Fruit fly (Drosophila melanogaster): Measurements from ENCODE around the gene nAChRalpha3.

Gene nAChRalpha3

DNA sequence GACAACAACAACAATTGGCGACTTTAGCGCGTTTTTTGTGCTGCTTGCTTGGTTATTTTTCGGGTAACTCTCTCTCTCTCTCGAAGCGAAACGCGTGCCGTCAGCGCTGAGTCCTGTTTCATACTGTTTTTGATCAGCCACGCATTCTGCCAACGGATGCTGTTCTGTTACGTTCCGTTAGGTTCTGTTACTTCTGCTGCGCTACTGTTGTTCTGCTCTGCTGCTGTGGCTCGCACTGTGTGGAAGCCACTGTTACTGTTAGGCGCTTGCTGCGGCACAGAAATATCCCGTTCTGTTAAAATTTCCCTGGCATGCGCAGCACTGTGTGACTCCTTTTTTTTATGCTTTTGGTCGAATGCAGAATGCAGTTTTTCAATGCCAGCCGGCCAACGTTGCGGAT lies at the start of gene nAChRalpha3:
nAChRalpha3 (minus strand) TSS at position 101 of the 400 bp plus-strand sequence.
- TF ChIP-seq usp (GFP tag; optimal IDR thresholded peaks at IDR 0.05) (no peak), psq (optimal IDR thresholded peaks at IDR 0.05) (no peak), CG8478 (optimal IDR thresholded peaks at IDR 0.05) (no peak), Dll (optimal IDR thresholded peaks at IDR 0.05) (no peak), pan (optimal IDR thresholded peaks at IDR 0.05) (no peak), EcR (GFP tag; optimal IDR thresholded peaks at IDR 0.05) (no peak)

DNA sequence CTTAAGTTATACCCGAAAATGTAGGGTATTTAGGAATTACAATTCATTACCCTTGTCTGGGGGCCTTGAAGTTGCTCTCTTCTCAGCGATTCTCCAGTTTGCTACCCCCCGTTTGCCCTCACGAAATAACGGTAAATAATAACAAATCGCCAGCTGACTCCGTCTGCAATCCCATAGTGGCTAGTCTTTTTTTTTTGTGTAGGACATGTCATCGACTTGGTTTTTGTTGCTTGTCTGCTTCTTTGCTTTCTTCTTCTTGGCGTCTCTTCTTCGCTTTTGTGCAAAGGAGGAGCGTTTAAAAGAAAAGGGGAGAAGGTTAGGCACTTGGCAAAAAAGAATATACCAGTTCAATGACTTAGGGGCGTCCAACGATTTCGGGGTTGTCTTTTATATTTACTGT lies 49.2 kb upstream of the nAChRalpha3 start:
- TF ChIP-seq psq (optimal IDR thresholded peaks at IDR 0.05) (no peak), EcR (GFP tag; optimal IDR thresholded peaks at IDR 0.05) (peak in 1 of 2 experiments; percentile 66), Dll (optimal IDR thresholded peaks at IDR 0.05) (no peak)

DNA sequence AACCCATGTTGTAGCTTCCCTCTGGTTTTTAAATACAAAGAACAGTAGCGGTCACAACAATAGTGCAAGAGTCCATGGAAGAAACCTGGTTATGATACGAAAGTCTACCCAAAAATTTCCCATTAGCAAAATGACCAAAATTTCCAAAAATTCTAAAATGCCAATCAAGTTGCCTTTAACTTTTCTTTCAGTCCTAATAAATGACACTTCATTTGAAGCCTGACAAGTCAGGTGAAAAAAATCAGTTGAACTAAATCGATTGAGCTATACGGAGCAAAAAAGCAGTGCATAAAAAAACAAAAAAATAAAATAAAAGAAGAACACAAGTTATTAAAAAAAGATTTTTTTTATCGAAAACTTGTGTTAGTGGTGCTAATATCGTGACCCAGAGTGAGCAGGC lies 48.6 kb upstream of the nAChRalpha3 start:
- TF ChIP-seq Dll (optimal IDR thresholded peaks at IDR 0.05) = no peak

DNA sequence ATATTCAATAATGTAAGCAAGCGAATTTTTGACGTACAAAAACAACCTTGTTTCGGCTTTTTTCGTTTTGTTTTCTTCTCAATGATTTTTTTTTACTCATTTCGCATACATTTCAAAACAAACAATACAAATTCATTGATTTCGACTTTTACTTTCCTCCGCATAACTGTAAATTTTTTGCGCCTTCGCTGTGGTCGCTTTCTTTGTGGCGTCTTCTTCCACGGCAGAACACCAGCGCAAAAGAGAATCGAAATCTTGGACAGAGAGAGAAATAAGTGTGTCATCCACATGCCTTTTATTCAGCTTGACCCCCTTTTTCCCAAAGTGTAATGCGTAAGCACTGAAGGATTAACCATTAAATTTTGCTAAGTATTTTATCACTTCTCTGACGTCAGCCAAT lies 47.4 kb upstream of the nAChRalpha3 start:
- TF ChIP-seq CG8478 (optimal IDR thresholded peaks at IDR 0.05) = no peak
- TF ChIP-seq Dll (optimal IDR thresholded peaks at IDR 0.05) = no peak
- no peak for TF ChIP-seq EcR (GFP tag; optimal IDR thresholded peaks at IDR 0.05)
- TF ChIP-seq usp (GFP tag; optimal IDR thresholded peaks at IDR 0.05) = no peak
- TF ChIP-seq pan (optimal IDR thresholded peaks at IDR 0.05) = no peak
- no peak for TF ChIP-seq psq (optimal IDR thresholded peaks at IDR 0.05)

DNA sequence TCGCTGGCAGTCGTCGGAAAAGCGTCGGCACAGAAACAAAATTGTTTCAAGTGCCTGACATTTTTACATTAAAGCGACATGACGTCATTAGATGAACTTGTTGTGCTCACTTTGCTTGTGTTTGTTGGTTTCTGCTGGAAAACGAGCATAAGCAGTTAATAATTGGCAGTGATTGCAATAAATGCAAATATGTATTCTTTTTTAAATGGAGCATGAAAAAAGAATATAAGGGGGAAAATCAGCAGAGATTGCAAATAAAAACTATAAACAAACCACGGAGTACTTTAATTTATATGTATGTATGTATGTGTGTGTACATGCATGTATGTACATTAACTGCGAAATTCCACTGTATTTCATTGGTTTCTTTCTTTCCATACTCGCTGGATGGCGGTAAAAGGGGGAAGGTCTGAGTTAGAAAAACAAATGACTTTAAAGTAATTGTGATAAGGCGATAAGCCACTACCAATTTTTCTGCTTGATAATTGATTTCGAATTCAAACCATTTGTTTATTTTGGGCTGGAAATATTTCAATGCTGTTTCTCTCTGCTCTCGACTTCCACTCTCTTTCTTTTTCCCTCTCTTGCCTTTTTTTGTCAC lies 46.6 kb upstream of the nAChRalpha3 start:
- TF ChIP-seq CG8478 (optimal IDR thresholded peaks at IDR 0.05) = no peak
- TF ChIP-seq pan (optimal IDR thresholded peaks at IDR 0.05) = no peak

DNA sequence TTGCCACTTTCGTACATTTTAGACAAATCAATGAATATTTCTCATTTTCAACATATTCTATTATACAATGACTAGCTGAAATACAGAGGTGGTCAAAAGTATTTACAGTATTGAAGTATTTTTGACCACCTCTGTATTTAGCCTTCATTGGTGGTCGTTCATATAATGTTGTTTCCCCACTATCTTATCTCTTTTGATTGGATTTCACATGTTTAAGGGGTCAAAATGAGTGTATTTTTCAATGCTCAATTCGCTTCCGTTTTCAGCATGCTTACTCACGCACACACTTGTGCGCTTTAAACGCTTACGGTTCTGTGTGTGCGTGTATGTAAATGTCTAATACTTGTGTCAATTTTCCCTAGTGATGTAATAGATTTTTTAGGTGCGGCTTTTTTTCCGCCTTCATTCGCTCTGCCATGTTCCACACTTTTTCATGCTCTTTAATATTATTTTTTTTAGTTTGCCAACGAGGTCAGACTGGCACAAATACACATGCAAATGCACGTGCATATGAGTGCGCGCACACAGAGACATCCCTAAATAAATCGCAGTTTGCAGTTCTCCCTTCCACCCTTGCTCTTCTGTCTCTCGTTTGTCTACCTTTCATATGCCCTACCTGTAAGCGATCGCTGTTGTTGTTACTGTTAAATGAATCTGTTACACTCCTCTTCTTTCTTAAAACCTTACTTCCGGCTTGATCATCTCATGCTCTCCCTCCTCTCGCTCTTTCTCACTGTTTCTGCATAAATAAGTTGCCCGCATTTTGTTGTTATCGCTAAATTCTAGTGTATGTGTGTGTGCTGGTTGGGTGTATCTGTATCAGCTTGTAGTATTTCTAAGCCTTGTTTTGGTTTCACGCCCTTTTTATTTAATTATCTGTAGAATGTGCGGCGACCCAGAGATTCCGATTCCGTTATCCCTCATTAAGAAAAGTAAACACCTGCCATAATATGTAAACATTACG lies 45.5 kb upstream of the nAChRalpha3 start:
- TF ChIP-seq Dll (optimal IDR thresholded peaks at IDR 0.05) (no peak), pan (optimal IDR thresholded peaks at IDR 0.05) (no peak), usp (GFP tag; optimal IDR thresholded peaks at IDR 0.05) (no peak), CG8478 (optimal IDR thresholded peaks at IDR 0.05) (no peak), EcR (GFP tag; optimal IDR thresholded peaks at IDR 0.05) (no peak)

DNA sequence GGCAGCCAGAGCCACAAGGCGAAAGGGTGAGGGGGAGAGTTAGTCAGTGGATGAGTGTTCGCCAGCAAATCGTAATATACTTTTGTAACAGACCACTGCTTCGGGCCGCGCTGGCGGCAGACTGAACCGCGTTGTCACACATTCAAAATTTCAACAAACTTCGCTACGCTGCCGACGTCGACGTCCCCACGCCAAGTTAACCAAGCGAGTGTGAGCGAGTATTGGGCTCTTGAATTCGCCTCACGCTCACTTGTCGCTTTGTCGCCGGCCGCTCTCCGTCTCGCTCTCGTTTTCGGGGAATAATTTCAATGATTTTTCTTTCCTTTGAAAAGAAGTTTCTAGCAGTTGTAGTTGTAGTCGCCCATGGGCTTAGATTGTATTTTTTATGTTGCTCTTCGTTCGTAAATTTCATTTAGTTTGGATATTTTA lies 44.6 kb upstream of the nAChRalpha3 start, which contains the start of gene lawc:
lawc (minus strand) TSS at position 127 of the 429 bp plus-strand sequence.
- no peak for TF ChIP-seq EcR (GFP tag; optimal IDR thresholded peaks at IDR 0.05)
- TF ChIP-seq pan (optimal IDR thresholded peaks at IDR 0.05) = no peak
- TF ChIP-seq psq (optimal IDR thresholded peaks at IDR 0.05) = no peak
- TF ChIP-seq usp (GFP tag; optimal IDR thresholded peaks at IDR 0.05) = no peak
- TF ChIP-seq CG8478 (optimal IDR thresholded peaks at IDR 0.05) = no peak
- no peak for TF ChIP-seq Dll (optimal IDR thresholded peaks at IDR 0.05)

DNA sequence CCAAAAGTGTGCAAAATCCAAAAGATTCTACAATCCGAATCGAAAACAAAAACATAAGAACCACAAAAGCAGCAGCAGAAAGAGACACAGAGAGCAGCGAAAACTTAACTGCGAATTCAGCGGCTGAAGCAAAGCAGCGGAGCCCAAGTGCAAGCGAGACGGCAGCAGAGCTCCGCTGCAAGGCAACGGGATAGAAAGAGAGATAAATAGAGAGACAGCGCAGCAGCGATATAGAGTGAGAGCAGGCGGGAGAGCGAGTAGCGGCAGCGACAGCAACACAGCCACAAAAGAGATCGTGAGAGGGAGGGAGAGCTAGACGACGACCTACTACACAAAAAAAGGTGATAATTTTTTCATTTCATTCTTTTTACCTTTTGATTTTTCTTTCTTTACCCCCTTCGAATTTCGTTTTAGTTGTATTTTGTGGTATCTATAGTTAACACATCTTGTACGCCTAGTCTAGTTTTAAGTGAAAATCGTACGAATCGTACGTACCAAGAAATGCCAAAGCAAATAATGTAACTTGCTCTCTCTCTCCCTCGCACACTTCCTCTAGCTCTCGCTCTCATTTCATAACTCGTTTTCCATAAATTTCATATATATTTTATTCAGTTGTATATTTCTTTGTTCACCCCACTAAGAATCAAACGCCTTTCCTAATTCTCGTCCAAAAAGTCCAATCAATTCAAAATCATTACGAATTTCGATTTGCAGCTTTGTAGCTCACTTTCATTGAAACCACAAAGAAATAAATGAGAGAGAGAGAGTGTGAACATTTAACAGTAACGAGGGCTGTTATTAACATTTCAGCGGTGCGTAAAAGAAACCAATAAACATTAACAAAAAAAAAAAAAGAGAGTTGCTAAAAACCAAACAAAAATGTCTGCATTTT lies 43.6 kb upstream of the nAChRalpha3 start:
- TF ChIP-seq EcR (GFP tag; optimal IDR thresholded peaks at IDR 0.05) (no peak), pan (optimal IDR thresholded peaks at IDR 0.05) (no peak), Dll (optimal IDR thresholded peaks at IDR 0.05) (no peak), CG8478 (optimal IDR thresholded peaks at IDR 0.05) (peak; percentile 82), psq (optimal IDR thresholded peaks at IDR 0.05) (no peak), usp (GFP tag; optimal IDR thresholded peaks at IDR 0.05) (no peak)

DNA sequence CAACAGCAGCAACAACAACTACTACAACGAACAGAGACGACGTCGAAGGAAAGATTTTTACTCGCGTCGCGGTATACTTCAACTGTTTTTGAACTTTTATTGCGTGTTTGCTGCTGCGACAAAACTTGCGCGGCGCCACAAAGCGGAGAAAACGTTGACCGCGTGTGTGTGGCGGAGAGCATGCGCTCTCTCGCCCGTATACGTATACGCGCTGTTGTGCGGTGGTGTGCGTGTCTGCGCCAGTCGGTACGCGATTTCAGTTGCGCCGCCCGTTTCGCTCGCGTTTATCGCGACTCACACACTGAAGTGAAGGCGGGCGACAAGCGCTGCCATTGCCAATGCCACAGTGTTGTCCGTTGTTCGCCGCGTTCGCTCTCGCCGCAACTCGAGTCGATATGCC lies 42.8 kb upstream of the nAChRalpha3 start:
- no peak for TF ChIP-seq EcR (GFP tag; optimal IDR thresholded peaks at IDR 0.05)
- TF ChIP-seq Dll (optimal IDR thresholded peaks at IDR 0.05) = peak; percentile 40

DNA sequence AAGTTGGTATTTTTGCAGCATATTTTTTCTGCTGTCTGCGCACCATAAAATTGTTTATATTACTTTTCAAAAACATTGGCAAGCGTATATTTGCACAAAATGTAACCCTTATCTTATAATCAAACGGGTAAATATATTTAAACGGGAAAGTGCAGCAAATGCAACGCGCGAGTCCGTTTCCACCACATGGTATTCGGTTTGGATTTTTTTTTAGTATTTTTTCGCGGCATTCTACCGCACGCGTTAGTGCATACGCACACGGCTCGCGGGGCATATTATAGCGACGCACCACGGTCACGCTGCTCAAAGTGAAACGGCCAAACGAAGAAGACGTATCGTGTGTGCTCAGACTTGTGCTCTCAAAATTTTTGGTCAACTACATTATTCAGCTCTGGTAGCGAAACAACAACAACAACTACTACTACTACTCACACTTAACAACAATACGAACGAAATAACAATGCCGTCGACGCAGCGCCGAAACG lies 42.0 kb upstream of the nAChRalpha3 start, which contains the start of gene Trf2:
Trf2 (plus strand) TSS at position 302 of the 485 bp plus-strand sequence.
- TF ChIP-seq EcR (GFP tag; optimal IDR thresholded peaks at IDR 0.05) (no peak), psq (optimal IDR thresholded peaks at IDR 0.05) (no peak), usp (GFP tag; optimal IDR thresholded peaks at IDR 0.05) (no peak), CG8478 (optimal IDR thresholded peaks at IDR 0.05) (no peak), Dll (optimal IDR thresholded peaks at IDR 0.05) (no peak), pan (optimal IDR thresholded peaks at IDR 0.05) (no peak)

DNA sequence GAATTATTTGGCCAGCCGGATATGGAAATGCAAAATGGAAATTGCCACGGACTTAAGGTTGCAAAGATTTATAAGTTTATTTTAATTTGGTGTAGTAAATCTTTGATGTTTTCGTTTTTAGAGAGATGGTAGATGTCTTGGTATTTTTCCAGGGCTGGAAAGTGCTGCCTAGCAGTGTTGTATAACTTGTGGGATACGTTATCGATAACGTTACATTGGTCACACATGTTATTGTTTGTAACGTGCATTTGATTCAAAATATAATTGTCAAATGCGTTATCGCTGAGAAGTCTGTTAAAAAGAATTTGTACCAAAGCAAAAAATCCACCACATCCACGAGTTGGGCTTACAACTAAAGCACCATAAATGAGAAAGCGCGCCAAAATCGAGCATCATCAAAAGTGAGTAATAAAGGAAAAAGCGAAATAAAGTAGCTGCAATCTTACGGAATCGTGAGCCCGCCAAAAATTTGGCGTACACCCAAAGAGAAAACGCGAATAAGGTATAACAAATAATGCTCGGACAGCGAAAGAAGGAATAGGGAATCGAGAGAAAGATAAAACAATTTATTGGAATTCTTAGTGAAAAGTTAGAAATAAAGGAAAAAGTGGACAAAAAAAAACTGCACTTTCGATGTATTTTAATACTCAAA lies 40.3 kb upstream of the nAChRalpha3 start, which contains the start of gene PIG-T:
PIG-T (minus strand) TSS at position 140 of the 652 bp plus-strand sequence.
- TF ChIP-seq psq (optimal IDR thresholded peaks at IDR 0.05) (no peak), Dll (optimal IDR thresholded peaks at IDR 0.05) (no peak), usp (GFP tag; optimal IDR thresholded peaks at IDR 0.05) (no peak), pan (optimal IDR thresholded peaks at IDR 0.05) (no peak), EcR (GFP tag; optimal IDR thresholded peaks at IDR 0.05) (no peak), CG8478 (optimal IDR thresholded peaks at IDR 0.05) (no peak)

All from whole organism.